Worm (Caenorhabditis elegans) whole organism, late embryonic: Measurements from ENCODE around the gene T26A5.2.

ENCODE experiments used
- C38D4.7 ChIP-seq: fragments of 200-800 bp; sonication (Bioruptor generic); optimal IDR thresholded peaks from 2 replicates; lab custom pipeline; 2018; ENCODE audit warnings: mild to moderate bottlenecking, missing genetic modification characterization, moderate library complexity, missing compliant biosample characterization
- K09A11.1 ChIP-seq: sonication (generic microtip); optimal IDR thresholded peaks from 2 replicates; lab custom pipeline; 2017; ENCODE audit warnings: antibody characterized with exemption, mild to moderate bottlenecking, missing genetic modification characterization, missing compliant biosample characterization; ENCODE audit not compliant: insufficient read depth
- ama-1 ChIP-seq: fragments of 150-350 bp; optimal IDR thresholded peaks from 2 replicates; lab custom pipeline; 2014
- ceh-18 ChIP-seq: sonication (generic microtip); optimal IDR thresholded peaks from 2 replicates; lab custom pipeline; 2016; ENCODE audit warnings: missing genetic modification characterization, missing compliant biosample characterization
- ceh-31 ChIP-seq: sonication (generic microtip); optimal IDR thresholded peaks from 2 replicates; lab custom pipeline; 2016; ENCODE audit warnings: missing genetic modification characterization, missing compliant biosample characterization
- hlh-30 ChIP-seq: sonication (generic microtip); optimal IDR thresholded peaks from 2 replicates; lab custom pipeline; 2017; ENCODE audit warnings: antibody characterized with exemption, missing genetic modification characterization, missing compliant biosample characterization; ENCODE audit not compliant: insufficient read depth
- madf-2 ChIP-seq: sonication (generic microtip); optimal IDR thresholded peaks from 2 replicates; lab custom pipeline; 2017; ENCODE audit warnings: missing genetic modification characterization, missing compliant biosample characterization
- mec-3 ChIP-seq: sonication (generic microtip); optimal IDR thresholded peaks from 2 replicates; lab custom pipeline; 2016; ENCODE audit warnings: borderline replicate concordance, missing genetic modification characterization, missing compliant biosample characterization
- odd-2 ChIP-seq: sonication (generic microtip); optimal IDR thresholded peaks from 2 replicates; lab custom pipeline; 2017; ENCODE audit warnings: antibody characterized with exemption, mild to moderate bottlenecking, missing genetic modification characterization, missing compliant biosample characterization
- pax-1 ChIP-seq: fragments of 150-350 bp; optimal IDR thresholded peaks from 2 replicates; lab custom pipeline; 2014; ENCODE audit warnings: missing biosample characterization, missing genetic modification characterization
- pqm-1 ChIP-seq: sonication (generic microtip); optimal IDR thresholded peaks from 2 replicates; lab custom pipeline; 2016; ENCODE audit warnings: missing genetic modification characterization, missing compliant biosample characterization
- syd-9 ChIP-seq: sonication (generic microtip); optimal IDR thresholded peaks from 2 replicates; lab custom pipeline; 2016; ENCODE audit warnings: mild to moderate bottlenecking, missing genetic modification characterization, moderate library complexity, missing compliant biosample characterization
- tbx-2 ChIP-seq: sonication (generic microtip); optimal IDR thresholded peaks from 2 replicates; lab custom pipeline; 2016; ENCODE audit warnings: missing genetic modification characterization, missing compliant biosample characterization
- unc-55 ChIP-seq: sonication (generic microtip); optimal IDR thresholded peaks from 2 replicates; lab custom pipeline; 2017; ENCODE audit warnings: missing biosample characterization, missing genetic modification reagents, missing genetic modification characterization

ce11 chrIII:6432939-6433338 lies 34.2 kb upstream of the T26A5.2 start, which contains the start of gene vps-16:
- TF ChIP-seq hlh-30 (no peak), pax-1 (tag; lab: Kevin White, UChicago) (no peak), syd-9 (tag; lab: Kevin White, UChicago) (no peak), tbx-2 (tag; lab: Kevin White, UChicago) (no peak), ceh-18 (tag; lab: Kevin White, UChicago) (no peak), odd-2 (no peak), K09A11.1 (no peak), ama-1 (no peak), madf-2 (no peak), pqm-1 (tag; lab: Kevin White, UChicago) (no peak), ceh-31 (tag; lab: Kevin White, UChicago) (no peak), unc-55 (GFP tag; lab: Kevin White, UChicago) (no peak), C38D4.7 (GFP tag; lab: Kevin White, UChicago) (no peak), mec-3 (no peak)
